Worm (Caenorhabditis elegans) whole organism, young adult: ENCODE data around the gene Y57G11C.8.
A peak's percentile ranks its signal among the peaks of the same experiment; 100 is the strongest.

Source experiments
- B0035.1 ChIP-seq: sonication (generic microtip); optimal IDR thresholded peaks from 2 replicates; lab custom pipeline; 2016; ENCODE audit warnings: missing genetic modification characterization, mild to moderate bottlenecking, missing compliant biosample characterization, missing genotype, missing genetic modification reagents
- F33H1.4 ChIP-seq: fragments of 200-800 bp; sonication (Bioruptor generic); IDR thresholded peaks from 2 replicates; pipeline ENCODE4 v1.3.6; 2022; ENCODE audit warnings: missing genetic modification reagents, missing genetic modification characterization, missing compliant biosample characterization
- F52B5.7 ChIP-seq: sonication (generic microtip); optimal IDR thresholded peaks from 2 replicates; lab custom pipeline; 2016; ENCODE audit warnings: mild to moderate bottlenecking, missing genetic modification characterization, missing compliant biosample characterization
- ZK185.1 ChIP-seq: sonication (generic microtip); optimal IDR thresholded peaks from 2 replicates; lab custom pipeline; 2016; ENCODE audit warnings: mild to moderate bottlenecking, missing genetic modification characterization, missing compliant biosample characterization; ENCODE audit not compliant: poor library complexity, severe bottlenecking
- aptf-2 ChIP-seq: fragments of 200-800 bp; sonication (Bioruptor generic); conservative IDR thresholded peaks from 2 replicates; pipeline ENCODE4 v1.3.6; 2022; ENCODE audit warnings: missing genetic modification reagents, missing genetic modification characterization, missing compliant biosample characterization
- attf-6 ChIP-seq: fragments of 200-800 bp; sonication (Bioruptor generic); IDR thresholded peaks from 2 replicates; pipeline ENCODE4 v1.3.6; 2022; ENCODE audit warnings: missing genetic modification reagents, missing genetic modification characterization, missing compliant biosample characterization
- cebp-2 ChIP-seq: fragments of 200-800 bp; sonication (Bioruptor generic); IDR thresholded peaks from 2 replicates; pipeline ENCODE4 v1.3.6; 2022; ENCODE audit warnings: missing genetic modification characterization, missing compliant biosample characterization
- chd-7 ChIP-seq: sonication (generic microtip); optimal IDR thresholded peaks from 2 replicates; lab custom pipeline; 2016; ENCODE audit warnings: mild to moderate bottlenecking, missing genetic modification characterization, moderate library complexity, missing compliant biosample characterization
- efl-1 ChIP-seq: fragments of 150-350 bp; optimal IDR thresholded peaks from 2 replicates; lab custom pipeline; 2014; ENCODE audit warnings: missing biosample characterization, missing genetic modification reagents, missing genetic modification characterization
- lsl-1 ChIP-seq: fragments of 200-800 bp; sonication (Bioruptor generic); optimal IDR thresholded peaks from 2 replicates; lab custom pipeline; 2018; ENCODE audit warnings: mild to moderate bottlenecking, missing genetic modification characterization, moderate library complexity, missing compliant biosample characterization
- mcd-1 ChIP-seq: fragments of 200-800 bp; sonication (Bioruptor generic); IDR thresholded peaks from 2 replicates; pipeline ENCODE4 v1.3.6; 2022; ENCODE audit warnings: missing genetic modification reagents, missing genetic modification characterization, missing compliant biosample characterization
- mxl-1 ChIP-seq: sonication (generic microtip); optimal IDR thresholded peaks from 2 replicates; lab custom pipeline; 2016; ENCODE audit warnings: missing genetic modification characterization, missing compliant biosample characterization
- rpc-1 ChIP-seq, 2 experiments: fragments of 150-350 bp in 1 of 2; sonication (generic microtip) in 1 of 2; optimal IDR thresholded peaks; 2 replicates each; lab custom pipeline; 2014 to 2018; ENCODE audit warnings: missing biosample characterization in 1 of 2, missing genetic modification characterization in 1 of 2, missing genetic modification reagents in 1 of 2, missing genotype in 1 of 2
- sea-2 ChIP-seq: fragments of 200-800 bp; sonication (Bioruptor generic); IDR thresholded peaks from 2 replicates; pipeline ENCODE4 v1.3.6; 2022; ENCODE audit warnings: missing genetic modification characterization, missing compliant biosample characterization
- snpc-4 ChIP-seq, 5 experiments: fragments of 150-350 bp in 1 of 5; sonication (generic microtip) in 4 of 5; optimal IDR thresholded peaks; 2 replicates each; lab custom pipeline; 2014 to 2018; ENCODE audit warnings: missing genetic modification characterization in 5 of 5, missing biosample characterization in 3 of 5, antibody characterized with exemption in 2 of 5, mild to moderate bottlenecking in 2 of 5, missing compliant biosample characterization in 2 of 5, missing genotype in 2 of 5, moderate library complexity in 2 of 5, missing genetic modification reagents in 1 of 5
- unc-130 ChIP-seq: sonication (generic microtip); optimal IDR thresholded peaks from 2 replicates; lab custom pipeline; 2016; ENCODE audit warnings: missing genetic modification reagents, missing genetic modification characterization, missing compliant biosample characterization
- xnd-1 ChIP-seq: sonication (generic microtip); optimal IDR thresholded peaks from 2 replicates; lab custom pipeline; 2016; ENCODE audit warnings: missing genotype, missing genetic modification reagents, missing genetic modification characterization, missing compliant biosample characterization
- zfh-2 ChIP-seq: fragments of 200-800 bp; sonication (Bioruptor generic); conservative IDR thresholded peaks from 2 replicates; pipeline ENCODE4 v1.3.6; 2022; ENCODE audit warnings: missing genetic modification reagents, missing genetic modification characterization, missing compliant biosample characterization

Gene Y57G11C.8

ce11 chrIV:14828218-14828617 lies 46.6 kb downstream of the Y57G11C.8 start:
- TF ChIP-seq sea-2 (GFP tag; lab: Robert Waterston, UW): no peak
- no peak for TF ChIP-seq snpc-4 (GFP tag; optimal IDR thresholded peaks at IDR 0.05; lab: Kevin White, UChicago)
- peak in 1 of 4 experiments; percentile 61 for TF ChIP-seq snpc-4 (tag; optimal IDR thresholded peaks at IDR 0.05; lab: Kevin White, UChicago)
- no peak for TF ChIP-seq zfh-2 (GFP tag; lab: Robert Waterston, UW)
- 0 out of 2 replicates have a peak, but pooled peaks have one; percentile 44 for TF ChIP-seq attf-6 (GFP tag; lab: Robert Waterston, UW)
- TF ChIP-seq cebp-2 (GFP tag; lab: Robert Waterston, UW): no peak
- TF ChIP-seq lsl-1: peak; percentile 60
- TF ChIP-seq aptf-2 (GFP tag; lab: Robert Waterston, UW): no peak
- TF ChIP-seq F33H1.4 (GFP tag; lab: Robert Waterston, UW): peak; percentile 37

- TF ChIP-seq mxl-1 (no peak), rpc-1 (optimal IDR thresholded peaks at IDR 0.05; lab: Kevin White, UChicago) (no peak), rpc-1 (tag; optimal IDR thresholded peaks at IDR 0.05; lab: Kevin White, UChicago) (no peak), B0035.1 (tag; lab: Kevin White, UChicago) (no peak), mcd-1 (GFP tag; lab: Robert Waterston, UW) (no peak), zfh-2 (GFP tag; lab: Robert Waterston, UW) (no peak), xnd-1 (no peak), efl-1 (GFP tag; lab: Kevin White, UChicago) (no peak), ZK185.1 (tag; lab: Kevin White, UChicago) (no peak), F52B5.7 (tag; lab: Kevin White, UChicago) (no peak), unc-130 (GFP tag; lab: Kevin White, UChicago) (no peak), chd-7 (tag; lab: Kevin White, UChicago) (no peak)
These were observed 47.4 kb downstream of the Y57G11C.8 start, which contains the start of gene hhat-2 for ce11 chrIV:14829026-14829425. hhat-2 (minus strand) TSS chrIV:14829126.
